Worm (Caenorhabditis elegans): ENCODE measurements around the gene K01D12.5.

DNA sequence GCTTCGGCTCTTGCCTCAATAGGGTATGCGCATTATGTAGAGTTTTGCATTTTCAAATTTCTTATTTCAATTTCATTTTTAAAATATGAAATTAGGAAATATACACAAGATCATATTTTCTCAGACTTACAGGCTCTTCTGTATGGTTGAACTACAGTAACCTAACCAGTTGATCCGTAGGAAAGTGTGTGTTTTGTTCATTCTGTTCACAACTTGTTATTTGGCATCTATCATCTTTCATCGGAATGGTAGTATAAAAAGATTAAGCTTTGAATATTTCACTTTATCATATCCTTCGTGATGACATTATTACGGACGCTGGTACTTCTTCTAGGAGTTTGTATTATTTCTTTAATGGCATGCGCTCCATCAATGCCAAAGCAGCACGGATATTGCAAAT, 8.3 kb downstream of the K01D12.5 start, which contains the start of gene K01D12.10:
- no peak for TF ChIP-seq him-1 (tag; optimal IDR thresholded peaks at IDR 0.05)
- TF ChIP-seq W03F9.2 (tag; optimal IDR thresholded peaks at IDR 0.05), result no peak

All from whole organism, L4/young adult.